Worm (Caenorhabditis elegans): ENCODE results near the gene Y45F10B.12.
"Not testable (repeated sequence)": the region's sequence is repeated elsewhere in the genome, so short reads cannot be mapped to it uniquely, and the experiment has no call there.

The Y45F10B.12 gene

DNA sequence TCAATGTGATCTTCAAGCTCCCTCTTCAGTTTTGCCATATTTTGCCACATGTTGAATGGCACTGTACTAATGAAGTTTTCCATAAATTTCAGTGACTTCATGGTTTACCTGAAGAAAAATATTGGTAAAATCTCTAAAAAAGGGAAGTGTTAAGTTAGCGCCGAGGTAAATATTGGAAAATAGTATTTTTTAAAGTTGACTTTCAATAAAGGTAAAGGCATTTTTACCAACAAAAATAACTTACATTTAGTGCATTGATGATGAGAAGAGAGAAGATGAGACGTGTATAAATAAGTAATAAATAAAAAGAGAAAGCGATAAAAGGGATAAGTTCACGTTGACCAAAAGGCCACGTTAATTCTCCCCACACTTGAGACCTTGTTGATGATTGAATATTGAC is 9.1 kb upstream of the Y45F10B.12 start, which contains the start of gene Y45F10B.8:
Y45F10B.8 (minus strand) TSS at position 101 of the 400 bp plus-strand sequence.
- not testable (repeated sequence) for TF ChIP-seq ccch-3 (GFP tag; optimal IDR thresholded peaks at IDR 0.05); B0336.3 (GFP tag; IDR thresholded peaks at IDR 0.05); attf-3 (GFP tag; conservative IDR thresholded peaks at IDR 0.05)

DNA sequence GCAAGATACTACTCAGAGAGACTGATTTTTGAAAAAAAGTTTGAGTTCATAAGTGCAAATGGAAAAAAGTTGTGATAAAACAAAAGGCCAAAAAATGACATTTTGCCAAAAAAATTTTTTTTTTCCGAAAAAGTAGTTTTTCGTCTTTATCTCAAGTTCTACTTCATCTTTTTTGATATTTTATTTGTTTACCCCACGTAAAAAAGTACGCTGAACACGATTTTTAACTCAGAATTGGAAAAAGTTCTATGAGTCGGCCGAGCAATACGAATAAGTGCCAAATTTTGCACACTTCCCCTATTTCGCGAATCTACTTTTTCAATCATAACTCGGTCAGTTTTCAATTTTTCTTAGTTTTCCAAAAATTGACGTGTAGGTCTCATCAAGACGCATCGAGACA is 8.3 kb upstream of the Y45F10B.12 start, which contains the start of gene sru-16:
sru-16 (plus strand) TSS at position 301 of the 400 bp plus-strand sequence.
- TF ChIP-seq snpc-4 (GFP tag; optimal IDR thresholded peaks at IDR 0.05); snpc-4 (tag; optimal IDR thresholded peaks at IDR 0.05); ceh-40 (GFP tag; IDR thresholded peaks at IDR 0.05); hmg-20 (GFP tag; IDR thresholded peaks at IDR 0.05): not testable (repeated sequence)

DNA sequence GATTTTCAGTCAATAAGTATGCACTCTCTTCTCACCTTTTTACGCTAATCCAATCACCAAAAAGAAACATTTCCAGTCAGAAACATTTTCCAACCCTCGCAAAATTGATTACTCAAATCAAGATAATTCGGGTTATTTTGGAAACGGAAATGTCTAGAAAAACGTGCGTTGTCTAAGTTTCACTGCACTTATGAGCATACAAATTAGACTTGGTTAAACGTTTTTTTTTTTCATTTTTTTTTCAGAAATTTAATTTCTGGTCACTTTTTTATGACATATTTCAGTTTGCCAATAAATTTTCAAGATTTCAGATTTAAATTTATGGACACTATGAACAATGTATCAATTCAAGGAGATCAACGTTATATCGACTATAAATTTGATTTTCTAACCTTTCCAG is 4.4 kb upstream of the Y45F10B.12 start, which contains the start of gene sru-12:
sru-12 (plus strand) TSS at position 301 of the 400 bp plus-strand sequence.
- TF ChIP-seq hmg-20 (GFP tag; IDR thresholded peaks at IDR 0.05), result no peak
- TF ChIP-seq snpc-3.4 (tag; optimal IDR thresholded peaks at IDR 0.05), result no peak
- no peak for TF ChIP-seq him-1 (tag; optimal IDR thresholded peaks at IDR 0.05)
- TF ChIP-seq C06A6.2 (GFP tag; conservative IDR thresholded peaks at IDR 0.05), result no peak
- TF ChIP-seq ztf-25 (GFP tag; IDR thresholded peaks at IDR 0.05), result no peak
- no peak for TF ChIP-seq mxl-1 (tag; optimal IDR thresholded peaks at IDR 0.05)
- no peak for TF ChIP-seq madf-8 (GFP tag; conservative IDR thresholded peaks at IDR 0.05)
- TF ChIP-seq repo-1 (tag; optimal IDR thresholded peaks at IDR 0.05), result no peak
- TF ChIP-seq hlh-26 (GFP tag; conservative IDR thresholded peaks at IDR 0.05), result no peak
- TF ChIP-seq nfya-2 (GFP tag; IDR thresholded peaks at IDR 0.05), result no peak
- TF ChIP-seq attf-6 (GFP tag; IDR thresholded peaks at IDR 0.05), result no peak
- no peak for TF ChIP-seq xnd-1 (tag; optimal IDR thresholded peaks at IDR 0.05)
- TF ChIP-seq sptf-2 (GFP tag; optimal IDR thresholded peaks at IDR 0.05), result no peak

DNA sequence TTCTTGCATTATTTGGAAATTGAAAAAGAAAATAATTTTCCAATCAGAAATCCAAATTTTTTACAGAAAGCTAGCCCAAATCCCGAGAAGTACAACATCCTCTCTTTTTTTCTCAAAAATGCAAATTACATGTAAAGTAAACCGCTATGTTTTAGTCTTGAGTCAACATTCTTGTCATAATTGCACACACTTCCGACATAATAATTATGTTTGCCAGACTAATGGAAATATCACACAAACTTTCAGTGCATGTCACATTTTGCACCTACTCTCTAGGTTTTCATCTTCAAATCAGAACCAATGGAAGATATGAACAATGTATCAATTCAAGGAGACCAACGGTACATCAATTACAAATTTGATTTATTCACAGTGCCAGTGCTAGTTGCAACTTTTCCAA is 2.6 kb upstream of the Y45F10B.12 start, which contains the start of gene sru-11:
sru-11 (plus strand) TSS at position 301 of the 400 bp plus-strand sequence.
- no peak for TF ChIP-seq nfyb-1 (GFP tag; IDR thresholded peaks at IDR 0.05)
- no peak for TF ChIP-seq lin-26 (GFP tag; IDR thresholded peaks at IDR 0.05)
- no peak for TF ChIP-seq ztf-28 (GFP tag; IDR thresholded peaks at IDR 0.05)
- TF ChIP-seq attf-3 (GFP tag; conservative IDR thresholded peaks at IDR 0.05), result no peak
- no peak for TF ChIP-seq F57C9.4 (tag; optimal IDR thresholded peaks at IDR 0.05)
- no peak for TF ChIP-seq zfh-2 (GFP tag; conservative IDR thresholded peaks at IDR 0.05)
- TF ChIP-seq gei-17 (GFP tag; optimal IDR thresholded peaks at IDR 0.05), result no peak
- no peak for TF ChIP-seq tlf-1 (GFP tag; optimal IDR thresholded peaks at IDR 0.05)
- TF ChIP-seq madf-6 (GFP tag; IDR thresholded peaks at IDR 0.05), result no peak
- no peak for TF ChIP-seq C17E4.6 (GFP tag; IDR thresholded peaks at IDR 0.05)

DNA sequence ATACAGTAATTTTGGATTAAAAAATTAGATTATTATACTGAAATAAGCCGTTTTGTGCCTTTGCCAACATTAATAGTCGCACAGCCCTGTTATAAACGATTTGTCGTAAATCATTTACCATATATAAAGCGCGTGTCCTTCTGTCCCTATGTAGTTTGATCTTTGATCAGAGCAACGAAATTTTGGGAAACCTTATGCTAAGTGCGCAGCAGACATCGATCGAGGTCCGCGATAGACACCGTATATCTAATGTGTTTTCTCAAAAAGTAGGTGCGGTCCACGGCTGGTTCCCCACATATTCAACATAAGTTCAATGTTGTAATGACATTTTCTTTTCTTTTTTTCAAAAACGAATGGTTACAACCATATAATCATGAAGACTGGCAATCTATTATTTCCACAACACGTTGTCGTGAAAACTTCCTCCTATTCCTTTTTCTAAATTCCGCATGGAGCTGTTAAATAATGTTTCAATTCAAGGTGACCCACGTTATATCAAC is 1.3 kb downstream of the Y45F10B.12 start, which contains the start of gene sru-9:
sru-9 (plus strand) TSS at position 450 of the 500 bp plus-strand sequence.
- TF ChIP-seq attf-6 (GFP tag; IDR thresholded peaks at IDR 0.05) (peak; percentile 82), snpc-1.1 (tag; optimal IDR thresholded peaks at IDR 0.05; ENCODE audit: insufficient read depth) (peak; percentile 25), hmg-1.2 (GFP tag; IDR thresholded peaks at IDR 0.05) (peak; percentile 65), snpc-4 (GFP tag; optimal IDR thresholded peaks at IDR 0.05) (peak; percentile 39), snpc-4 (tag; optimal IDR thresholded peaks at IDR 0.05) (peak in 3 of 4 experiments; percentile 35 to 90 (median 78))

All from whole organism, young adult.